Fruit fly (Drosophila melanogaster): Measurements from ENCODE around the gene CG14153.

DNA sequence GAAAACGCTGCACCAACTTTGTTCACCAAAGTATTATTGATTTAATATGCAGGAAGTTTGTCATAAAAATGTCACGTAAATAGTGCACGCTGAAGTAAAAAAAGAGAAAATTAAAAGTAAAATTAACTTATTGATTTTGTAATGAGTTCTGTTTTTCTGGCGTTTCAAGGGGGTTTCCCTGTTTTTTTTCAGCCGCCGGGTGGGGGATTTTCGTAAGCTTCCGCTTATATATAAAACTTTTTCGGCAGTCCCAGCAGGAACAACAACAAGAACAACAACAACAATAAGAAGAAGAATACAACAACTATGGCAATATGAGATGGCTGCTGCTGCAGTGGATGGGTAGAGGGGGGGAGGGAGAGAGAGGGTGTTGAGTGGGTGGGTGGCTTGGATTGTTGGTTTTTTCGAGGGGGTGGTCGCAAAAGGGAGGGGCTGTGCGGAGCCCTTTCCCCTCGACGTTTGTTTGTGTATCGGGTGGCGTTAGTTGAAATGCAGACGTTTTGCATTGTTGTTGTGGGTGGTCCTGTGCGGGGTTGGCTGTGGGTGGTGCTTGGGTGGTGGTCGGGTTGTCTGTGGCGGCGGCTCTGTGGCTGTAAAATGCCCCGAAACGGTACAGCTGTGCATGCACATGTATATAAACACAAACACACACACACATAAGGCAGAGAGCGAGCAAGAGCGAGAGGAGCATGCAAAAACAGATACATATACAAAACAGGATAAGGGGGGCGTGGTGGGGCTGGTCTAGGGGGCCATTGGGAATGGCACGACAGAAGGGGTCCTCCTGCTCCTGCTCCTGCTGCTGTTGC is 26.5 kb downstream of the CG14153 start:
- TF ChIP-seq insv (optimal IDR thresholded peaks at IDR 0.05) (no peak), ttk (optimal IDR thresholded peaks at IDR 0.05) (no peak), psq (optimal IDR thresholded peaks at IDR 0.05) (no peak)
